Worm (Caenorhabditis elegans) whole organism, L1 larva: ENCODE data around the gene rme-4.

Experiments
- C04F5.9 ChIP-seq: sonication (generic microtip); optimal IDR thresholded peaks from 2 replicates; lab custom pipeline; 2016; ENCODE audit warnings: missing genetic modification characterization, missing compliant biosample characterization
- C16A3.4 ChIP-seq: fragments of 150-350 bp; optimal IDR thresholded peaks from 2 replicates; lab custom pipeline; 2014; ENCODE audit warnings: missing biosample characterization, missing genetic modification characterization
- F16B12.6 ChIP-seq: fragments of 150-350 bp; optimal IDR thresholded peaks from 2 replicates; lab custom pipeline; 2014; ENCODE audit warnings: missing biosample characterization, missing genetic modification characterization
- aly-2 ChIP-seq: fragments of 150-350 bp; optimal IDR thresholded peaks from 2 replicates; lab custom pipeline; 2014; ENCODE audit warnings: missing biosample characterization, missing genetic modification characterization
- blmp-1 ChIP-seq: fragments of 150-350 bp; optimal IDR thresholded peaks from 2 replicates; lab custom pipeline; 2014; ENCODE audit warnings: missing biosample characterization, missing genetic modification characterization
- ceh-82 ChIP-seq, 3 experiments: fragments of 150-350 bp in 1 of 3; sonication (generic microtip) in 2 of 3; optimal IDR thresholded peaks; 2 replicates each; lab custom pipeline; 2014 to 2017; ENCODE audit warnings: missing biosample characterization in 3 of 3, missing genetic modification characterization in 3 of 3
- ceh-88 ChIP-seq: fragments of 200-800 bp; sonication (Bioruptor generic); IDR thresholded peaks from 2 replicates; pipeline ENCODE4 v1.3.6; 2022; ENCODE audit warnings: missing genetic modification characterization, missing compliant biosample characterization
- ceh-90 ChIP-seq: sonication (generic microtip); optimal IDR thresholded peaks from 2 replicates; lab custom pipeline; 2016; ENCODE audit warnings: missing genetic modification characterization, missing compliant biosample characterization
- ces-1 ChIP-seq: fragments of 150-350 bp; optimal IDR thresholded peaks from 2 replicates; lab custom pipeline; 2014; ENCODE audit warnings: missing biosample characterization, missing genetic modification reagents, missing genetic modification characterization
- dpl-1 ChIP-seq, 3 experiments: fragments of 150-350 bp in 2 of 3; sonication (generic microtip) in 1 of 3; optimal IDR thresholded peaks; 2 replicates each; lab custom pipeline; 2014 to 2017; ENCODE audit warnings: missing biosample characterization in 3 of 3, missing genetic modification characterization in 3 of 3, missing genetic modification reagents in 3 of 3
- efl-1 ChIP-seq, 4 experiments: fragments of 150-350 bp; optimal IDR thresholded peaks in 3 of 4; peaks in 1 of 4; 1 replicate in 1 of 4; 2 replicates in 3 of 4; lab custom pipeline; 2014; ENCODE audit warnings: missing biosample characterization in 2 of 4, missing genetic modification characterization in 2 of 4, missing genetic modification reagents in 2 of 4
- efl-3 ChIP-seq: fragments of 200-800 bp; sonication (Bioruptor generic); optimal IDR thresholded peaks from 2 replicates; lab custom pipeline; 2018; ENCODE audit warnings: mild to moderate bottlenecking, missing genetic modification characterization, missing compliant biosample characterization
- egl-13 ChIP-seq: sonication (generic microtip); optimal IDR thresholded peaks from 2 replicates; lab custom pipeline; 2016; ENCODE audit warnings: missing genotype, missing genetic modification reagents, missing genetic modification characterization, missing compliant biosample characterization
- egl-27 ChIP-seq, 2 experiments: fragments of 150-350 bp in 1 of 2; sonication (generic microtip); optimal IDR thresholded peaks; 3 replicates each; lab custom pipeline; 2017 to 2018; ENCODE audit warnings: missing biosample characterization in 2 of 2, missing genetic modification characterization in 2 of 2, missing genetic modification reagents in 2 of 2
- elt-3 ChIP-seq, 6 experiments: fragments of 150-350 bp in 1 of 6; sonication (generic microtip); optimal IDR thresholded peaks; 2 replicates each; lab custom pipeline; 2017 to 2018; ENCODE audit warnings: missing biosample characterization in 6 of 6, missing genetic modification characterization in 6 of 6, inconsistent platforms in 1 of 6
- fkh-4 ChIP-seq: sonication (generic microtip); optimal IDR thresholded peaks from 2 replicates; lab custom pipeline; 2016; ENCODE audit warnings: missing compliant biosample characterization, missing genetic modification characterization, borderline replicate concordance
- fos-1 ChIP-seq: fragments of 150-350 bp; optimal IDR thresholded peaks from 2 replicates; lab custom pipeline; 2014; ENCODE audit warnings: missing biosample characterization, missing genetic modification characterization
- grh-1 ChIP-seq: fragments of 200-800 bp; sonication (Bioruptor generic); IDR thresholded peaks from 2 replicates; pipeline ENCODE4 v1.3.6; 2022; ENCODE audit warnings: missing genetic modification reagents, missing genetic modification characterization, missing compliant biosample characterization
- hpl-2 ChIP-seq: fragments of 150-350 bp; optimal IDR thresholded peaks from 2 replicates; lab custom pipeline; 2014; ENCODE audit warnings: missing biosample characterization, missing genetic modification reagents, missing genetic modification characterization
- irx-1 ChIP-seq: sonication (generic microtip); optimal IDR thresholded peaks from 2 replicates; lab custom pipeline; 2016; ENCODE audit warnings: missing genetic modification characterization, missing compliant biosample characterization
- isw-1 ChIP-seq: fragments of 200-800 bp; sonication (Bioruptor generic); IDR thresholded peaks from 2 replicates; pipeline ENCODE4 v1.3.6; 2022; ENCODE audit warnings: missing genetic modification characterization, missing compliant biosample characterization
- jun-1 ChIP-seq: fragments of 150-350 bp; optimal IDR thresholded peaks from 2 replicates; lab custom pipeline; 2014; ENCODE audit warnings: missing biosample characterization, missing genetic modification reagents, missing genetic modification characterization
- lin-14 ChIP-seq: fragments of 200-800 bp; sonication (Bioruptor generic); optimal IDR thresholded peaks from 2 replicates; lab custom pipeline; 2018; ENCODE audit warnings: mild to moderate bottlenecking, missing genetic modification characterization, moderate library complexity, missing compliant biosample characterization
- lin-35 ChIP-seq, 2 experiments: fragments of 150-350 bp; optimal IDR thresholded peaks; 2 replicates each; lab custom pipeline; 2014; ENCODE audit warnings: missing biosample characterization in 2 of 2, missing genetic modification characterization in 2 of 2, missing genetic modification reagents in 2 of 2
- lir-3 ChIP-seq: sonication (generic microtip); optimal IDR thresholded peaks from 2 replicates; lab custom pipeline; 2016; ENCODE audit warnings: mild to moderate bottlenecking, missing genetic modification characterization, moderate library complexity, missing compliant biosample characterization; ENCODE audit not compliant: poor library complexity
- mab-9 ChIP-seq: fragments of 200-800 bp; sonication (Bioruptor generic); IDR thresholded peaks from 2 replicates; pipeline ENCODE4 v1.3.6; 2022; ENCODE audit warnings: missing genetic modification reagents, missing genetic modification characterization, missing compliant biosample characterization
- mdl-1 ChIP-seq, 2 experiments: fragments of 150-350 bp; optimal IDR thresholded peaks; 2 replicates each; lab custom pipeline; 2014 to 2017; ENCODE audit warnings: missing biosample characterization in 2 of 2, missing genetic modification characterization in 2 of 2, inconsistent platforms in 1 of 2
- mef-2 ChIP-seq: fragments of 150-350 bp; optimal IDR thresholded peaks from 2 replicates; lab custom pipeline; 2014; ENCODE audit warnings: missing biosample characterization, missing genetic modification characterization
- mep-1 ChIP-seq: fragments of 150-350 bp; optimal IDR thresholded peaks from 2 replicates; lab custom pipeline; 2014; ENCODE audit warnings: missing biosample characterization, missing genetic modification characterization
- nhr-11 ChIP-seq: fragments of 150-350 bp; optimal IDR thresholded peaks from 2 replicates; lab custom pipeline; 2014; ENCODE audit warnings: missing biosample characterization, missing genetic modification characterization
- nhr-20 ChIP-seq: sonication (generic microtip); optimal IDR thresholded peaks from 2 replicates; lab custom pipeline; 2016; ENCODE audit warnings: mild to moderate bottlenecking, missing genetic modification characterization, missing compliant biosample characterization
- nhr-237 ChIP-seq: fragments of 150-350 bp; optimal IDR thresholded peaks from 2 replicates; lab custom pipeline; 2014; ENCODE audit warnings: missing biosample characterization, missing genetic modification characterization
- nhr-28 ChIP-seq: fragments of 150-350 bp; optimal IDR thresholded peaks from 2 replicates; lab custom pipeline; 2014; ENCODE audit warnings: missing biosample characterization, missing genetic modification characterization
- nhr-84 ChIP-seq: sonication (generic microtip); optimal IDR thresholded peaks from 2 replicates; lab custom pipeline; 2017; ENCODE audit warnings: missing biosample characterization, missing genetic modification characterization
- nhr-85 ChIP-seq: sonication (generic microtip); peaks from one replicate; lab custom pipeline; 2016; ENCODE audit warnings: missing genetic modification characterization, inconsistent platforms, missing compliant biosample characterization
- nhr-90 ChIP-seq: sonication (generic microtip); optimal IDR thresholded peaks from 2 replicates; lab custom pipeline; 2016; ENCODE audit warnings: mild to moderate bottlenecking, missing genetic modification characterization, missing compliant biosample characterization; ENCODE audit not compliant: poor library complexity
- pax-3 ChIP-seq: fragments of 200-800 bp; sonication (Bioruptor generic); optimal IDR thresholded peaks from 2 replicates; lab custom pipeline; 2018; ENCODE audit warnings: mild to moderate bottlenecking, missing genetic modification characterization, moderate library complexity, missing compliant biosample characterization
- pqm-1 ChIP-seq: sonication (generic microtip); optimal IDR thresholded peaks from 3 replicates; lab custom pipeline; 2017; ENCODE audit warnings: missing biosample characterization, missing genetic modification characterization
- rnt-1 ChIP-seq: sonication (generic microtip); optimal IDR thresholded peaks from 2 replicates; lab custom pipeline; 2016; ENCODE audit warnings: mild to moderate bottlenecking, missing genetic modification characterization, moderate library complexity, missing compliant biosample characterization
- snu-23 ChIP-seq: sonication (generic microtip); optimal IDR thresholded peaks from 2 replicates; lab custom pipeline; 2016; ENCODE audit warnings: missing genetic modification characterization, missing compliant biosample characterization
- sup-37 ChIP-seq: fragments of 200-800 bp; sonication (Bioruptor generic); optimal IDR thresholded peaks from 2 replicates; lab custom pipeline; 2018; ENCODE audit warnings: mild to moderate bottlenecking, missing genetic modification characterization, missing compliant biosample characterization
- swsn-7 ChIP-seq: sonication (generic microtip); optimal IDR thresholded peaks from 2 replicates; lab custom pipeline; 2016; ENCODE audit warnings: missing genetic modification characterization, missing compliant biosample characterization
- tbx-2 ChIP-seq: sonication (generic microtip); optimal IDR thresholded peaks from 2 replicates; lab custom pipeline; 2016; ENCODE audit warnings: missing genetic modification characterization, missing compliant biosample characterization
- tlp-1 ChIP-seq: fragments of 150-350 bp; optimal IDR thresholded peaks from 2 replicates; lab custom pipeline; 2014; ENCODE audit warnings: missing biosample characterization, missing genetic modification characterization
- unc-130 ChIP-seq: fragments of 150-350 bp; optimal IDR thresholded peaks from 2 replicates; lab custom pipeline; 2017; ENCODE audit warnings: missing biosample characterization, missing genetic modification characterization, inconsistent platforms
- unc-62 ChIP-seq: fragments of 150-350 bp; optimal IDR thresholded peaks from 2 replicates; lab custom pipeline; 2014; ENCODE audit warnings: missing biosample characterization, missing genetic modification reagents, missing genetic modification characterization
- unc-86 ChIP-seq: sonication (generic microtip); optimal IDR thresholded peaks from 2 replicates; lab custom pipeline; 2016; ENCODE audit warnings: missing genetic modification characterization, missing compliant biosample characterization
- xbp-1 ChIP-seq: sonication (generic microtip); optimal IDR thresholded peaks from 2 replicates; lab custom pipeline; 2016; ENCODE audit warnings: missing genetic modification characterization, missing compliant biosample characterization
- zag-1 ChIP-seq: fragments of 150-350 bp; optimal IDR thresholded peaks from 2 replicates; lab custom pipeline; 2014; ENCODE audit warnings: missing biosample characterization, missing genetic modification characterization
- zip-4 ChIP-seq: fragments of 200-800 bp; sonication (Bioruptor generic); optimal IDR thresholded peaks from 2 replicates; lab custom pipeline; 2018; ENCODE audit warnings: mild to moderate bottlenecking, missing genetic modification characterization, moderate library complexity, missing compliant biosample characterization
- ztf-11 ChIP-seq, 2 experiments: sonication (generic microtip); optimal IDR thresholded peaks; 2 replicates each; lab custom pipeline; 2016 to 2017; ENCODE audit warnings: missing genetic modification characterization in 2 of 2, missing biosample characterization in 1 of 2, missing compliant biosample characterization in 1 of 2

rme-4 gene

DNA sequence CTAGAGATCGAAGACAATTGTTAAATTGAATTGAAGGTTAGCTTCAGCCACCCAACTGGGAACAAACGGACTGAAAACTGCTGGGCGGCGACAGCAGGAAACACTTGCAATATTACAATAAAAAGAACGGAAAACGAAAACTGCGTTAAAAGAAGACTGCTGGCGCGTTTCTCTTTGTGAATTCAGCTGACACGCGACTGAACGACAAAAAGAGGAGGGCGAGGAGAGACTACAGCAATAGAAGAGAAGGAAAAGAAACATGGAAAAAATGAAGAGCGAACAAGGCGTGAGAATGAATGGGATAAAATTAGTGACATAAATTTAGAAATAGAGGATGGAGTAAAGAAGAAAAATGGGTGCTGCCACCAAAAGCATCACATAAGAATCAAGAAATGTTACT lies 2.0 kb downstream of the rme-4 start (continued):
- TF ChIP-seq aly-2 (tag; lab: Kevin White, UChicago) (peak; percentile 50), pax-3 (tag; lab: Kevin White, UChicago) (peak; percentile 63), egl-27 (tag; optimal IDR thresholded peaks at IDR 0.05; lab: Kevin White, UChicago) (peak; percentile 47 to 66), tbx-2 (tag; lab: Kevin White, UChicago) (peak; percentile 96), C16A3.4 (peak; percentile 86), egl-13 (tag; lab: Kevin White, UChicago) (peak; percentile 87), snu-23 (GFP tag; lab: Kevin White, UChicago) (peak; percentile 96), lir-3 (peak; percentile 61), unc-62 (GFP tag; lab: Kevin White, UChicago) (no peak), grh-1 (GFP tag; lab: Robert Waterston, UW) (peak; percentile 89), lin-14 (GFP tag; lab: Kevin White, UChicago) (peak; percentile 99), unc-130 (tag; lab: Kevin White, UChicago) (peak; percentile 37), nhr-20 (peak; percentile 98), zag-1 (no peak), rnt-1 (tag; lab: Kevin White, UChicago) (peak; percentile 94), nhr-84 (tag; lab: Kevin White, UChicago) (no peak), irx-1 (tag; lab: Kevin White, UChicago) (peak; percentile 90), blmp-1 (tag; lab: Kevin White, UChicago) (peak; percentile 92), hpl-2 (GFP tag; lab: Kevin White, UChicago) (no peak), F16B12.6 (tag; lab: Kevin White, UChicago) (no peak), mab-9 (GFP tag; lab: Robert Waterston, UW) (peak; percentile 64), dpl-1 (GFP tag; optimal IDR thresholded peaks at IDR 0.05; lab: Kevin White, UChicago) (peak; percentile 66 to 76 (median 74)), lin-35 (GFP tag; optimal IDR thresholded peaks at IDR 0.05; lab: Kevin White, UChicago) (peak; percentile 75 to 88), ceh-90 (no peak), nhr-11 (tag; lab: Kevin White, UChicago) (peak; percentile 76), fos-1 (peak; percentile 87), nhr-28 (tag; lab: Kevin White, UChicago) (no peak), nhr-237 (tag; lab: Kevin White, UChicago) (no peak), zip-4 (GFP tag; lab: Kevin White, UChicago) (peak; percentile 78), elt-3 (tag; optimal IDR thresholded peaks at IDR 0.05; lab: Kevin White, UChicago) (peak in 3 of 6 experiments; percentile 24 to 76 (median 72)), swsn-7 (peak; percentile 97), mef-2 (tag; lab: Kevin White, UChicago) (peak; percentile 92), pqm-1 (tag; lab: Kevin White, UChicago) (no peak), mep-1 (peak; percentile 97), xbp-1 (tag; lab: Kevin White, UChicago) (peak; percentile 93), tlp-1 (tag; lab: Kevin White, UChicago) (no peak), nhr-85 (peak; percentile 96), jun-1 (tag; lab: Kevin White, UChicago) (peak; percentile 89), efl-3 (GFP tag; lab: Kevin White, UChicago) (peak; percentile 14), efl-1 (optimal IDR thresholded peaks at IDR 0.05; lab: Kevin White, UChicago) (peak; percentile 78 to 79), efl-1 (GFP tag; optimal IDR thresholded peaks at IDR 0.05 in 1 of 2; lab: Kevin White, UChicago) (peak; percentile 59 to 97), ztf-11 (tag; optimal IDR thresholded peaks at IDR 0.05; lab: Kevin White, UChicago) (peak in 1 of 2 experiments; percentile 80), isw-1 (GFP tag; lab: Robert Waterston, UW) (peak; percentile 78), nhr-90 (tag; lab: Kevin White, UChicago) (peak; percentile 92), sup-37 (peak; percentile 78), mdl-1 (tag; optimal IDR thresholded peaks at IDR 0.05; lab: Kevin White, UChicago) (peak; percentile 59 to 97), C04F5.9 (tag; lab: Kevin White, UChicago) (peak; percentile 51), ceh-88 (peak; percentile 73; the same call in 1 of the 2 replicates), ceh-82 (tag; optimal IDR thresholded peaks at IDR 0.05; lab: Kevin White, UChicago) (peak; percentile 65 to 83 (median 73)), unc-86 (peak; percentile 94), ces-1 (GFP tag; lab: Kevin White, UChicago) (no peak), fkh-4 (tag; lab: Kevin White, UChicago) (no peak)
- TF ChIP-seq, all 84 proteins: peak for 58
